Worm (Caenorhabditis elegans) whole organism, L4 larva: ENCODE results near the gene F26A1.9.

Experiments used
- ama-1 ChIP-seq: fragments of 150-350 bp; optimal IDR thresholded peaks from 2 replicates; lab custom pipeline; 2014; ENCODE audit warnings: inconsistent platforms, mixed read lengths
- fkh-10 ChIP-seq: fragments of 150-350 bp; optimal IDR thresholded peaks from 2 replicates; lab custom pipeline; 2014; ENCODE audit warnings: missing biosample characterization, missing genetic modification reagents, missing genetic modification characterization

- no peak for TF ChIP-seq fkh-10 (GFP tag; lab: Kevin White, UChicago)
- no peak for TF ChIP-seq ama-1 (lab: Kevin White, UChicago)
These were observed 23.0 kb downstream of the F26A1.9 start for ce11 chrIII:4806345-4806744.
